Worm (Caenorhabditis elegans): ENCODE measurements around the gene tag-120.

Gene tag-120

ce11 chrV:9754459-9754858 lies 44.8 kb upstream of the tag-120 start, which contains the start of gene F58E6.5:
Gene F58E6.5, minus strand, starts transcription at chrV:9754559.
- TF ChIP-seq crh-2 (tag; optimal IDR thresholded peaks at IDR 0.05) (no peak), sma-9 (GFP tag; optimal IDR thresholded peaks at IDR 0.05) (no peak), sma-9 (tag; optimal IDR thresholded peaks at IDR 0.05) (no peak)

DNA sequence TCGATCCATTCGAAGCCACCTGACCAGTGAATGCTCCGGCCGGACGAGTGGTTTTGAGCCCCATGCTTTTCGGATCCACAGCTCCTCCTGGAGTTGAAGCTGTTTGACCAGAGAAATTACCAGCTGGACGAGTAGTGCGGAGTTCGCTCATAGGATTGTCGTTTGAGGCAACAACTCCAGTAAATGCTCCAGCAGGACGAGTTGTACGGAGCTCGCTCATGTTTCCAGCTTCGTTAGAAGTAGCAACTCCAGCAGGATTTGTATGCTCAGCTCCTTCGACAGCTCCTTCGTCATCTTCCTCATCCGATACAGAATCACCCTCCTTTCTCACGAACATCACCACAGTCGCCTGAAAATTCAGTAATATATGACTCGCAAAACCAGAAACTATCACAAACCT lies 43.9 kb upstream of the tag-120 start:
- TF ChIP-seq elt-1 (tag; optimal IDR thresholded peaks at IDR 0.05) (no peak), ZK546.5 (tag; optimal IDR thresholded peaks at IDR 0.05) (no peak), fos-1 (tag; optimal IDR thresholded peaks at IDR 0.05) (no peak), unc-55 (GFP tag; optimal IDR thresholded peaks at IDR 0.05) (no peak), lin-13 (GFP tag; optimal IDR thresholded peaks at IDR 0.05) (no peak), aly-2 (tag; optimal IDR thresholded peaks at IDR 0.05) (no peak), unc-62 (GFP tag; optimal IDR thresholded peaks at IDR 0.05) (no peak), nhr-77 (tag; optimal IDR thresholded peaks at IDR 0.05) (no peak), Y55F3AM.14 (GFP tag; optimal IDR thresholded peaks at IDR 0.05) (no peak), skn-1 (tag; optimal IDR thresholded peaks at IDR 0.05) (no peak), ceh-82 (tag; optimal IDR thresholded peaks at IDR 0.05) (no peak), dmd-4 (tag; optimal IDR thresholded peaks at IDR 0.05) (no peak), peb-1 (tag; optimal IDR thresholded peaks at IDR 0.05) (no peak), C34F6.9 (tag; optimal IDR thresholded peaks at IDR 0.05) (no peak), blmp-1 (tag; optimal IDR thresholded peaks at IDR 0.05; ENCODE audit: insufficient read depth) (no peak), sma-3 (GFP tag; optimal IDR thresholded peaks at IDR 0.05) (no peak), gmeb-1 (tag; optimal IDR thresholded peaks at IDR 0.05) (no peak), sem-4 (tag; optimal IDR thresholded peaks at IDR 0.05) (no peak), nhr-12 (tag; optimal IDR thresholded peaks at IDR 0.05) (no peak), elt-3 (tag; optimal IDR thresholded peaks at IDR 0.05) (no peak)

DNA sequence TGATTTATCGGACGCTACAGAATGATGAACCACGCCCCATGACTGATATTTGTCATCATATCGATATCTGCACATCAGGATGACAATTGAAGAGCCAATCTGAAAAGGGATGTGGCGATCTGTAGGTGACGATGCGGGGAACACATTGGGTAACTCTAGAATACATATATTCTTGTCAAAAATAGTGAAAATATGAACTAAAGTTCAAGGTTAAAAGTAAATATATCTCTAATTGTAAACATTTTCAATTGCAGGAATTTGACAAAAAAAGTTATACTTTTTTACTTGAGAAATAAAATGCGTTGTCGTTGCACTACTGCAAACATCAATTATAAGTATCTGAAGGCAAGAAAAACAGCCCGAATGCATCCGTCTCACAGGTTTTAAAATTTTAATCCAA lies 43.3 kb upstream of the tag-120 start, which contains the start of gene F58E6.6:
TSS of gene F58E6.6 (minus strand) at position 101 of the 400 bp plus-strand sequence.
- TF ChIP-seq nhr-12 (tag; optimal IDR thresholded peaks at IDR 0.05) (no peak), fos-1 (tag; optimal IDR thresholded peaks at IDR 0.05) (no peak), nhr-25 (tag; optimal IDR thresholded peaks at IDR 0.05) (no peak), mdl-1 (tag; optimal IDR thresholded peaks at IDR 0.05) (no peak), unc-55 (GFP tag; optimal IDR thresholded peaks at IDR 0.05) (no peak)

DNA sequence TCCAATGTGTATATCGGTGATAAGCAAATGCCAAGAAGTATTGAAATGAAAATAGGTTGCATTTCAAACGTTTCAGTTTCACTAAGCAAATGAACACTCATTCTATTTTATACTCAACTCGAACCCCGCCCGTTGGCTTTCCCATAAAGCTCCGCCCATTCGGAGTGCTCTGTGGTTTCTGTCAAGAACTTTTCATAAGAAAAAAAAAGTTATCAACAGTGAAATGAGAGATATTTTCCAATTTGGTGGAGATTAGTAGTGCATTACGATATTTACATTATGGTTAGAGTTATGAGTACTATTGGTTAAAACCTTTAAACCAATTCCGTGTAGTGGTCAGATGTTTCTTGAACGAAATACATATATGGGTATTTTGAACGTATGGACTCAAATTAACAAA lies 40.7 kb upstream of the tag-120 start, which contains the start of gene F58E6.4:
TSS of gene F58E6.4 (minus strand) at position 101 of the 400 bp plus-strand sequence.
- no peak for TF ChIP-seq lin-11 (tag; optimal IDR thresholded peaks at IDR 0.05)
- no peak for TF ChIP-seq nhr-25 (tag; optimal IDR thresholded peaks at IDR 0.05)
- no peak for TF ChIP-seq nhr-77 (tag; optimal IDR thresholded peaks at IDR 0.05)

DNA sequence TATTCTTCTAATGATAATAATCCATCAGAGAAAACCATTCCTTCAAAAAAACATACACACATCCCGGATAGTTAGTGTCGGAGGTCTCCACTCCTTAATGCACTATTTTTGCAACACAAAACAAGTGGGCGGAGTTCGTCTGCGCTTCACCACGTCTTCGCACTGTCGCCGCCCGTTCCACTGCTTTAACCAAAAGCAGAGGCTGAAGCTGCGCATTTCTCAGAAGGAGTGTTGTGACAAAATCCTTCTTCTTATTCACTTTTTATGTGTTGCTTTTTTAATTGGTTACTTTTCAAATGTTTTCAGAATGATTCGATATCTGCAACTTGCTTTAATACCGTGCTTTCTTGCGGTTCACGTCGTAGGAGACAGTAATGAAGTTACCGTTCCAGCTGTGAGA lies 35.3 kb upstream of the tag-120 start, which contains the start of gene F58E6.13:
TSS of gene F58E6.13 (plus strand) at position 301 of the 400 bp plus-strand sequence.
- no peak for TF ChIP-seq mbf-1 (tag; optimal IDR thresholded peaks at IDR 0.05)
- TF ChIP-seq gmeb-1 (tag; optimal IDR thresholded peaks at IDR 0.05): no peak
- TF ChIP-seq peb-1 (tag; optimal IDR thresholded peaks at IDR 0.05): no peak
- TF ChIP-seq snpc-4 (tag; optimal IDR thresholded peaks at IDR 0.05): no peak
- TF ChIP-seq nhr-6 (tag; optimal IDR thresholded peaks at IDR 0.05): no peak
- no peak for TF ChIP-seq mab-5 (tag; optimal IDR thresholded peaks at IDR 0.05)
- TF ChIP-seq skn-1 (tag; optimal IDR thresholded peaks at IDR 0.05): no peak
- TF ChIP-seq sem-4 (tag; optimal IDR thresholded peaks at IDR 0.05): no peak
- no peak for TF ChIP-seq aly-2 (tag; optimal IDR thresholded peaks at IDR 0.05)
- TF ChIP-seq nhr-23 (tag; optimal IDR thresholded peaks at IDR 0.05): no peak

DNA sequence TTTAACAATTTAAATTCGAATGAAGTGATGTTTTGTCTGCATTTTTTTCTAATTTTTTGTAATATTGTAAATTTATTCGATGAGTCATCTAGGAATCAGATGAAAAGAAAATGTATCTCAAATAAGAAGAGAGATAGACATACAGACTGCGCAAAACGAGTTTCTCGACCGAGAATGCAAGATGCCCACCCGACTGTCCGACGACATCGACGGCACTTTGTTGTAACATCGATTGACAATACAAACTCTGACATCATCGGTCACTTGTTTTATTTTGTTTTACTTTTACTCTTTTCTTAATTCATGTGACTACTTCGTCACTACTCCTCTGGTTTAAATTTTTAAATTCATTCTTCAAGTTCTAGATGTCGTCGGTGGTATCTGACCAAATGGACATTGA lies 31.2 kb upstream of the tag-120 start, which contains the start of gene sta-2:
TSS of gene sta-2 (plus strand) at position 349 of the 400 bp plus-strand sequence.
- TF ChIP-seq crh-2 (tag; optimal IDR thresholded peaks at IDR 0.05) (peak; percentile 22), egl-27 (tag; optimal IDR thresholded peaks at IDR 0.05) (no peak), Y55F3AM.14 (GFP tag; optimal IDR thresholded peaks at IDR 0.05) (no peak), fos-1 (tag; optimal IDR thresholded peaks at IDR 0.05) (peak; percentile 83), nhr-11 (tag; optimal IDR thresholded peaks at IDR 0.05) (no peak), gmeb-1 (tag; optimal IDR thresholded peaks at IDR 0.05) (peak; percentile 42), C34F6.9 (tag; optimal IDR thresholded peaks at IDR 0.05) (no peak), blmp-1 (tag; optimal IDR thresholded peaks at IDR 0.05; ENCODE audit: insufficient read depth) (peak; percentile 80), nhr-25 (tag; optimal IDR thresholded peaks at IDR 0.05) (peak; percentile 81), ztf-1 (GFP tag; conservative IDR thresholded peaks at IDR 0.05) (no peak), sem-4 (tag; optimal IDR thresholded peaks at IDR 0.05) (peak; percentile 6), ceh-82 (tag; optimal IDR thresholded peaks at IDR 0.05) (no peak), zag-1 (tag; optimal IDR thresholded peaks at IDR 0.05) (no peak), skn-1 (tag; optimal IDR thresholded peaks at IDR 0.05) (no peak), unc-39 (tag; optimal IDR thresholded peaks at IDR 0.05) (no peak), nhr-21 (tag; optimal IDR thresholded peaks at IDR 0.05) (no peak), snpc-4 (tag; optimal IDR thresholded peaks at IDR 0.05) (no peak), unc-55 (GFP tag; optimal IDR thresholded peaks at IDR 0.05) (no peak), peb-1 (tag; optimal IDR thresholded peaks at IDR 0.05) (no peak), sma-9 (GFP tag; optimal IDR thresholded peaks at IDR 0.05) (peak; percentile 16), sma-9 (tag; optimal IDR thresholded peaks at IDR 0.05) (no peak), nhr-129 (tag; optimal IDR thresholded peaks at IDR 0.05) (peak; percentile 39), F13H6.1 (tag; optimal IDR thresholded peaks at IDR 0.05) (no peak), lin-39 (tag; optimal IDR thresholded peaks at IDR 0.05) (no peak), elt-1 (tag; optimal IDR thresholded peaks at IDR 0.05) (no peak), mdl-1 (tag; optimal IDR thresholded peaks at IDR 0.05) (no peak), ZK546.5 (tag; optimal IDR thresholded peaks at IDR 0.05) (no peak), lin-13 (GFP tag; optimal IDR thresholded peaks at IDR 0.05) (no peak), lin-11 (tag; optimal IDR thresholded peaks at IDR 0.05) (no peak), elt-3 (tag; optimal IDR thresholded peaks at IDR 0.05) (no peak), nhr-6 (tag; optimal IDR thresholded peaks at IDR 0.05) (peak; percentile 3)
